Fruit fly (Drosophila melanogaster) whole organism, adult: ENCODE results near the gene pll.

Source experiments
- CG11617 ChIP-seq: fragments of 200-800 bp; sonication (Bioruptor generic); optimal IDR thresholded peaks from 2 replicates; lab custom pipeline; 2017; ENCODE audit warnings: mild to moderate bottlenecking, missing biosample characterization, missing genetic modification reagents, missing genetic modification characterization
- CG7101 ChIP-seq: fragments of 200-800 bp; sonication (Bioruptor generic); optimal IDR thresholded peaks from 2 replicates; lab custom pipeline; 2018; ENCODE audit warnings: missing biosample characterization, mild to moderate bottlenecking, missing genetic modification characterization, moderate library complexity
- Clk ChIP-seq: fragments of 200-800 bp; sonication (Bioruptor generic); optimal IDR thresholded peaks from 2 replicates; lab custom pipeline; 2017; ENCODE audit warnings: missing biosample characterization, missing genetic modification characterization
- Hr96 ChIP-seq: fragments of 200-800 bp; sonication (Bioruptor generic); optimal IDR thresholded peaks from 2 replicates; lab custom pipeline; 2016; ENCODE audit warnings: missing biosample characterization, missing genetic modification characterization
- Mnt ChIP-seq: fragments of 200-800 bp; sonication (Bioruptor generic); optimal IDR thresholded peaks from 2 replicates; lab custom pipeline; 2016; ENCODE audit warnings: missing biosample characterization, mild to moderate bottlenecking, missing genetic modification characterization
- cnc ChIP-seq, 2 experiments: fragments of >200 bp; optimal IDR thresholded peaks; 2 replicates each; lab custom pipeline; 2017
- ovo ChIP-seq: fragments of 200-800 bp; sonication (Bioruptor generic); optimal IDR thresholded peaks from 2 replicates; lab custom pipeline; 2016; ENCODE audit warnings: missing biosample characterization, missing genetic modification characterization

DNA sequence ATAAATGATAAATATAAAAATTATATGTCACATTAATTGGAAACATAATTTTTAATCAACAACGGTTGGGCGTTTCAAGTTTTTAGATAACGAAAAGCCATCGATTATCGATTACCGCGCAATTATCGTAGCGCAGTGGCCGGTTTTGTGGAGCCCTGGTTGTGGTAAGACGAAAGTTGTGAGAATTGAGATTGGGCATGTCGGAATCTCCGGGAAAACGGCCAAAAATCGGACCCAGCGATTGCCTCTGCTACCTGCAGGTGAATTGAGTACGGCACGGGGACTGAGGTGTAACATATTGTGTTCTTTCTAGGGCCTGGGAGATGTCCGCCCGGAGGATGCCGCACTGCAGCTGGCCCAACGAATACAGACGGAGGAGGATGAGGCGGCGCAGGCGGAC lies 30.7 kb upstream of the pll start, which contains the start of gene CG3368:
- TF ChIP-seq CG11617 (GFP tag; lab: Kevin White, UChicago) (no peak), Mnt (GFP tag; lab: Kevin White, UChicago) (peak; percentile 54), CG7101 (tag; lab: Kevin White, UChicago) (no peak), cnc (optimal IDR thresholded peaks at IDR 0.05; lab: Kevin White, UChicago) (no peak), Clk (GFP tag; lab: Kevin White, UChicago) (no peak), Hr96 (no peak), ovo (GFP tag; lab: Kevin White, UChicago) (no peak)
